Fruit fly (Drosophila melanogaster) whole organism, embryonic: ENCODE measurements around the gene Acf.

Source experiments
- Antp ChIP-seq: fragments of 200-800 bp; sonication (Bioruptor generic); optimal IDR thresholded peaks from 3 replicates; lab custom pipeline; 2016; ENCODE audit warnings: missing biosample characterization, missing genetic modification characterization
- Awh ChIP-seq: fragments of 200-800 bp; sonication (Bioruptor generic); IDR thresholded peaks from 2 replicates; pipeline ENCODE4, ENCODE4 v1.3.6; 2022; ENCODE audit warnings: missing biosample characterization, missing genetic modification characterization
- CG10209 ChIP-seq: fragments of 200-800 bp; sonication (Bioruptor generic); optimal IDR thresholded peaks from 3 replicates; lab custom pipeline; 2017; ENCODE audit warnings: missing biosample characterization, mild to moderate bottlenecking, missing genetic modification characterization, missing genetic modification reagents
- CG11456 ChIP-seq: fragments of 200-800 bp; sonication (Bioruptor generic); IDR thresholded peaks from 3 replicates; pipeline ENCODE4 v1.3.6; 2022; ENCODE audit warnings: missing biosample characterization, missing genetic modification characterization
- CG11504 ChIP-seq: fragments of 200-800 bp; sonication (Bioruptor generic); optimal IDR thresholded peaks from 3 replicates; lab custom pipeline; 2019; ENCODE audit warnings: missing biosample characterization, mild to moderate bottlenecking, missing genetic modification characterization, moderate library complexity
- CG12236 ChIP-seq: fragments of 200-800 bp; sonication (Bioruptor generic); optimal IDR thresholded peaks from 2 replicates; lab custom pipeline; 2016; ENCODE audit warnings: missing biosample characterization, missing genetic modification characterization
- CG14667 ChIP-seq: fragments of 200-800 bp; sonication (Bioruptor generic); IDR thresholded peaks from 2 replicates; pipeline ENCODE4 v1.3.6; 2022; ENCODE audit warnings: missing biosample characterization, missing genetic modification characterization
- CG17361 ChIP-seq: fragments of 200-800 bp; sonication (Bioruptor generic); IDR thresholded peaks from 3 replicates; pipeline ENCODE4 v1.3.6; 2022; ENCODE audit warnings: missing biosample characterization, missing genetic modification characterization
- CG33557 ChIP-seq: fragments of 200-800 bp; sonication (Bioruptor generic); optimal IDR thresholded peaks from 2 replicates; lab custom pipeline; 2019; ENCODE audit warnings: missing biosample characterization, mild to moderate bottlenecking, missing genetic modification characterization, moderate library complexity
- CG3407 ChIP-seq: fragments of 200-800 bp; sonication (Bioruptor generic); optimal IDR thresholded peaks from 2 replicates; lab custom pipeline; 2018; ENCODE audit warnings: missing biosample characterization, mild to moderate bottlenecking, missing genetic modification characterization
- CG6175 ChIP-seq: fragments of 200-800 bp; sonication (Bioruptor generic); IDR thresholded peaks from 3 replicates; pipeline ENCODE4 v1.3.6; 2022; ENCODE audit warnings: missing biosample characterization, missing genetic modification characterization
- CG6765 ChIP-seq: fragments of 200-800 bp; sonication (Bioruptor generic); optimal IDR thresholded peaks from 3 replicates; lab custom pipeline; 2017; ENCODE audit warnings: missing biosample characterization, mild to moderate bottlenecking, missing genetic modification characterization
- CG7372 ChIP-seq: fragments of 200-800 bp; sonication (Bioruptor generic); IDR thresholded peaks from 2 replicates; pipeline ENCODE4 v1.3.6; 2022; ENCODE audit warnings: missing biosample characterization, missing genetic modification characterization
- CG7963 ChIP-seq: fragments of 200-800 bp; sonication (Bioruptor generic); IDR thresholded peaks from 3 replicates; pipeline ENCODE4 v1.3.6; 2022; ENCODE audit warnings: missing biosample characterization, missing genetic modification characterization; ENCODE audit not compliant: partially characterized antibody
- CG8290 ChIP-seq, 3 experiments: fragments of 200-800 bp; sonication (Bioruptor generic); optimal IDR thresholded peaks; 2 replicates each; lab custom pipeline; 2016 to 2019; ENCODE audit warnings: missing biosample characterization in 3 of 3, missing genetic modification characterization in 3 of 3, mild to moderate bottlenecking in 2 of 3, moderate library complexity in 1 of 3
- CG9609 ChIP-seq: fragments of 200-800 bp; sonication (Bioruptor generic); optimal IDR thresholded peaks from 3 replicates; lab custom pipeline; 2016; ENCODE audit warnings: missing biosample characterization, missing genetic modification characterization
- Chrac-16 ChIP-seq: fragments of 200-800 bp; sonication (Bioruptor generic); optimal IDR thresholded peaks from 3 replicates; lab custom pipeline; 2016; ENCODE audit warnings: missing biosample characterization, missing genetic modification characterization
- Dek ChIP-seq: fragments of 200-800 bp; sonication (Bioruptor generic); optimal IDR thresholded peaks from 3 replicates; lab custom pipeline; 2019; ENCODE audit warnings: missing biosample characterization, mild to moderate bottlenecking, missing genetic modification characterization, moderate library complexity
- Dip3 ChIP-seq: fragments of 200-800 bp; sonication (Bioruptor generic); optimal IDR thresholded peaks from 3 replicates; lab custom pipeline; 2016; ENCODE audit warnings: missing biosample characterization, missing genetic modification characterization
- Doc2 ChIP-seq: fragments of 200-800 bp; sonication (Bioruptor generic); IDR thresholded peaks from 2 replicates; pipeline ENCODE4 v1.3.6; 2022; ENCODE audit warnings: missing biosample characterization, missing genetic modification characterization
- Fer3 ChIP-seq: fragments of 200-800 bp; sonication (Bioruptor generic); optimal IDR thresholded peaks from 2 replicates; lab custom pipeline; 2018; ENCODE audit warnings: missing biosample characterization, mild to moderate bottlenecking, missing genetic modification characterization, moderate library complexity
- Gsc ChIP-seq: fragments of 200-800 bp; sonication (Bioruptor generic); IDR thresholded peaks from 2 replicates; pipeline ENCODE4 v1.3.6; 2022; ENCODE audit warnings: missing biosample characterization, missing genetic modification characterization
- Hand ChIP-seq: fragments of 200-800 bp; sonication (Bioruptor generic); optimal IDR thresholded peaks from 2 replicates; lab custom pipeline; 2017; ENCODE audit warnings: mild to moderate bottlenecking, missing biosample characterization, missing genetic modification reagents, missing genetic modification characterization
- HmgZ ChIP-seq: fragments of 200-800 bp; sonication (Bioruptor generic); optimal IDR thresholded peaks from 2 replicates; lab custom pipeline; 2018; ENCODE audit warnings: missing biosample characterization, mild to moderate bottlenecking, missing genetic modification characterization
- Nf-YB ChIP-seq: fragments of 200-800 bp; sonication (Bioruptor generic); optimal IDR thresholded peaks from 3 replicates; lab custom pipeline; 2019; ENCODE audit warnings: missing biosample characterization, mild to moderate bottlenecking, missing genetic modification characterization, moderate library complexity
- Oli ChIP-seq: fragments of 200-800 bp; sonication (Bioruptor generic); optimal IDR thresholded peaks from 2 replicates; lab custom pipeline; 2018; ENCODE audit warnings: missing biosample characterization, mild to moderate bottlenecking, missing genetic modification characterization, moderate library complexity
- Opbp ChIP-seq: fragments of 200-800 bp; sonication (Bioruptor generic); IDR thresholded peaks from 3 replicates; pipeline ENCODE4 v1.3.6; 2022; ENCODE audit warnings: missing biosample characterization, missing genetic modification characterization; ENCODE audit not compliant: partially characterized antibody
- Pdp1 ChIP-seq, 2 experiments: fragments of 200-800 bp; sonication (Bioruptor generic); optimal IDR thresholded peaks; 3 replicates each; lab custom pipeline; 2016; ENCODE audit warnings: missing biosample characterization in 2 of 2, missing genetic modification characterization in 2 of 2, mild to moderate bottlenecking in 1 of 2, moderate library complexity in 1 of 2
- Sry-β ChIP-seq: fragments of 200-800 bp; sonication (Bioruptor generic); optimal IDR thresholded peaks from 2 replicates; lab custom pipeline; 2018; ENCODE audit warnings: missing biosample characterization, mild to moderate bottlenecking, missing genetic modification characterization, moderate library complexity
- ab ChIP-seq: fragments of 200-800 bp; sonication (Bioruptor generic); optimal IDR thresholded peaks from 2 replicates; lab custom pipeline; 2016; ENCODE audit warnings: missing biosample characterization, missing genetic modification characterization
- abd-A ChIP-seq: fragments of 200-800 bp; sonication (Bioruptor generic); optimal IDR thresholded peaks from 3 replicates; lab custom pipeline; 2019; ENCODE audit warnings: missing biosample characterization, mild to moderate bottlenecking, missing genetic modification characterization, moderate library complexity
- bowl ChIP-seq: fragments of 200-800 bp; sonication (Bioruptor generic); IDR thresholded peaks from 2 replicates; pipeline ENCODE4 v1.3.6; 2022; ENCODE audit warnings: missing biosample characterization, missing genetic modification characterization
- corto ChIP-seq: fragments of 200-800 bp; sonication (Bioruptor generic); optimal IDR thresholded peaks from 2 replicates; lab custom pipeline; 2016; ENCODE audit warnings: missing biosample characterization, mild to moderate bottlenecking, missing genetic modification characterization, moderate library complexity
- da ChIP-seq: fragments of 200-800 bp; sonication (Bioruptor generic); optimal IDR thresholded peaks from 2 replicates; lab custom pipeline; 2016; ENCODE audit warnings: missing biosample characterization, missing genetic modification characterization
- fd96Cb ChIP-seq: fragments of 200-800 bp; sonication (Bioruptor generic); optimal IDR thresholded peaks from 2 replicates; lab custom pipeline; 2018; ENCODE audit warnings: missing biosample characterization, mild to moderate bottlenecking, missing genetic modification characterization, moderate library complexity
- fu2 ChIP-seq: fragments of 200-800 bp; sonication (Bioruptor generic); optimal IDR thresholded peaks from 2 replicates; lab custom pipeline; 2016; ENCODE audit warnings: missing biosample characterization, missing genetic modification characterization
- gcm2 ChIP-seq: fragments of 200-800 bp; sonication (Bioruptor generic); optimal IDR thresholded peaks from 2 replicates; lab custom pipeline; 2016; ENCODE audit warnings: missing biosample characterization, missing genetic modification characterization
- h ChIP-seq: fragments of >200 bp; optimal IDR thresholded peaks from 2 replicates; lab custom pipeline; 2017
- nerfin-1 ChIP-seq: fragments of 200-800 bp; sonication (Bioruptor generic); optimal IDR thresholded peaks from 3 replicates; lab custom pipeline; 2019; ENCODE audit warnings: missing biosample characterization, mild to moderate bottlenecking, missing genetic modification characterization, moderate library complexity
- org-1 ChIP-seq: fragments of 200-800 bp; sonication (Bioruptor generic); optimal IDR thresholded peaks from 2 replicates; lab custom pipeline; 2017; ENCODE audit warnings: missing biosample characterization, missing genetic modification characterization
- salm ChIP-seq: fragments of 200-800 bp; sonication (Bioruptor generic); optimal IDR thresholded peaks from 2 replicates; lab custom pipeline; 2018; ENCODE audit warnings: missing biosample characterization, mild to moderate bottlenecking, missing genetic modification characterization
- sd ChIP-seq: fragments of 200-800 bp; sonication (Bioruptor generic); optimal IDR thresholded peaks from 3 replicates; lab custom pipeline; 2018; ENCODE audit warnings: missing biosample characterization, mild to moderate bottlenecking, missing genetic modification characterization, moderate library complexity
- stc ChIP-seq: fragments of 200-800 bp; sonication (Bioruptor generic); IDR thresholded peaks from 2 replicates; pipeline ENCODE4 v1.3.6; 2022; ENCODE audit warnings: missing biosample characterization, missing genetic modification characterization
- stwl ChIP-seq: fragments of 200-800 bp; sonication (Bioruptor generic); optimal IDR thresholded peaks from 3 replicates; lab custom pipeline; 2018; ENCODE audit warnings: missing biosample characterization, mild to moderate bottlenecking, missing genetic modification characterization, moderate library complexity
- tio ChIP-seq: fragments of 200-800 bp; sonication (Bioruptor generic); optimal IDR thresholded peaks from 2 replicates; lab custom pipeline; 2017; ENCODE audit warnings: missing biosample characterization, missing genetic modification characterization, inconsistent platforms
- tx ChIP-seq: fragments of 200-800 bp; sonication (Bioruptor generic); optimal IDR thresholded peaks from 2 replicates; lab custom pipeline; 2016; ENCODE audit warnings: missing biosample characterization, missing genetic modification characterization
- vnd ChIP-seq: fragments of 200-800 bp; sonication (Bioruptor generic); IDR thresholded peaks from 3 replicates; pipeline ENCODE4 v1.3.6; 2022; ENCODE audit warnings: missing biosample characterization, missing genetic modification characterization; ENCODE audit not compliant: partially characterized antibody
- zen ChIP-seq: fragments of 200-800 bp; sonication (Bioruptor generic); optimal IDR thresholded peaks from 3 replicates; lab custom pipeline; 2018; ENCODE audit warnings: missing biosample characterization, mild to moderate bottlenecking, missing genetic modification characterization, moderate library complexity
- zfh1 ChIP-seq: fragments of 200-800 bp; sonication (Bioruptor generic); IDR thresholded peaks from 3 replicates; pipeline ENCODE4 v1.3.6; 2022; ENCODE audit warnings: missing biosample characterization, missing genetic modification characterization

The Acf gene

DNA sequence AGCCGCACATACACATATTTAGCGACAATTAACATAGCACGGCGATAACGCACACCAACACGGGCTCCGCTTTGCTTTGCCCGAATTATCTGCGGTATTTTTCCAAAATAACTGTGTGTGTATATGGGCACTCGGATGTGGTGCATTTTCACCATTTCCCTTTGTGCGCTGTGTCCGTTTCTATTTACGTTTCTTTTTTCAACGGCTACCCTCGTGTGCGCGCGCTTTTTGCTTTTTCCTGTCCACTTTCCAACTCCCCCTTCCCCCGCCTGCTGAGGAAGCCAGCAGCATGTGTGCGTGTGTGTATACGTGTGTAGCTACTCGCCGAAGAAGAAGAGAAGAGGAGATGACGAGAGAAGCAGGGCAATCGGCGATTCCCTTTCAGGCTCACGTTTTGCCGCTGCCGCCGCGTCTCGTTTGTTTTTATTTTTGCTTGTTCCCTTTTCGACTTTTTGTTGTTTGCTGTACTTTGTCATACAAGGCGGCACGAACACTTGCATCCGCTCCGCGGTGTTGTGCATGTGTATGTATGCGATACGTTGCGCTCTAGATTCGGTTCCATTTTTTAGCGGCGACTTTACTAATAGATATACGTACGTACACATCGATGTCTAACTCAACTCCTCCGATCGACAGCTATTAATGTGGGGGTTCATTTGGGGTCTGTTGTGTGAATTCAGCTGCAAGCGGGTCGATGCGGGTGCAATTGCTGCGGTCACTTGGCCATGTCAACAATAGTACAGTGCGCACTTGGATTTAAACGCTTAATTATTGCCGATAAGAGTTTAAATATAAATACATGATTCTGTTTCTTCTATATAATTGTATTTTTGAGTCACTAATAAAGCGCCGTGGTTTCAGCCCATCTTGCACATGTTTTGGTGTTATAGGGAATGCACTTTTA, 45.4 kb upstream of the Acf start (continued):
- TF ChIP-seq Chrac-16 (GFP tag; lab: Kevin White, UChicago) (no peak), zen (tag; lab: Kevin White, UChicago) (no peak), stc (GFP tag; lab: Robert Waterston, UW) (no peak), stwl (tag; lab: Kevin White, UChicago) (no peak), nerfin-1 (tag; lab: Kevin White, UChicago) (peak; percentile 74), Pdp1 (GFP tag; optimal IDR thresholded peaks at IDR 0.05; lab: Kevin White, UChicago) (no peak), Hand (GFP tag; lab: Kevin White, UChicago) (no peak), CG11504 (tag; lab: Kevin White, UChicago) (no peak), Opbp (GFP tag; lab: Robert Waterston, UW) (no peak), bowl (GFP tag; lab: Robert Waterston, UW) (no peak), ab (GFP tag; lab: Kevin White, UChicago) (no peak), da (GFP tag; lab: Kevin White, UChicago) (no peak), sd (tag; lab: Kevin White, UChicago) (peak; percentile 92), fd96Cb (tag; lab: Kevin White, UChicago) (no peak), tio (GFP tag; lab: Kevin White, UChicago) (no peak), CG7963 (GFP tag; lab: Robert Waterston, UW) (no peak), CG33557 (GFP tag; lab: Kevin White, UChicago) (no peak), HmgZ (tag; lab: Kevin White, UChicago) (peak; percentile 51), Fer3 (no peak), zfh1 (GFP tag; lab: Robert Waterston, UW) (no peak), abd-A (tag; lab: Kevin White, UChicago) (no peak), Nf-YB (GFP tag; lab: Kevin White, UChicago) (no peak), Antp (GFP tag; lab: Kevin White, UChicago) (peak; percentile 9), corto (no peak), org-1 (no peak), CG9609 (no peak), h (lab: Kevin White, UChicago) (no peak), CG17361 (GFP tag; lab: Robert Waterston, UW) (no peak), Awh (GFP tag; lab: Robert Waterston, UW) (no peak), CG7372 (GFP tag; lab: Robert Waterston, UW) (no peak), Sry-β (no peak), Dek (no peak), CG12236 (GFP tag; lab: Kevin White, UChicago) (no peak), Dip3 (GFP tag; lab: Kevin White, UChicago) (no peak), gcm2 (no peak), CG14667 (no peak), CG6175 (GFP tag; lab: Robert Waterston, UW) (no peak), Doc2 (no peak), tx (GFP tag; lab: Kevin White, UChicago) (no peak), Gsc (GFP tag; lab: Robert Waterston, UW) (no peak), salm (no peak), CG10209 (no peak), fu2 (GFP tag; lab: Kevin White, UChicago) (no peak), Oli (tag; lab: Kevin White, UChicago) (no peak), CG3407 (GFP tag; lab: Kevin White, UChicago) (no peak), CG11456 (GFP tag; lab: Robert Waterston, UW) (no peak), CG6765 (peak; percentile 13), vnd (GFP tag; lab: Robert Waterston, UW) (no peak), CG8290 (GFP tag; optimal IDR thresholded peaks at IDR 0.05; lab: Kevin White, UChicago) (no peak), CG8290 (tag; optimal IDR thresholded peaks at IDR 0.05; lab: Kevin White, UChicago) (no peak)
